Fruit fly (Drosophila melanogaster) Kc167 (cell line): ENCODE measurements around the gene CG34298.

ENCODE experiments used
- Myc ChIP-seq: fragments of >200 bp; optimal IDR thresholded peaks from 2 replicates; lab custom pipeline; 2017; ENCODE audit warnings: missing external identifiers
- Sin3A ChIP-seq: fragments of >200 bp; optimal IDR thresholded peaks from 2 replicates; lab custom pipeline; 2018; ENCODE audit warnings: missing external identifiers
- h ChIP-seq: fragments of >200 bp; optimal IDR thresholded peaks from 3 replicates; lab custom pipeline; 2018; ENCODE audit warnings: missing external identifiers
- insv ChIP-seq: fragments of >200 bp; optimal IDR thresholded peaks from 3 replicates; lab custom pipeline; 2018; ENCODE audit warnings: missing external identifiers
- psq ChIP-seq: fragments of >200 bp; optimal IDR thresholded peaks from 2 replicates; lab custom pipeline; 2017; ENCODE audit warnings: missing external identifiers
- ttk ChIP-seq: sonication (Bioruptor generic); optimal IDR thresholded peaks from 2 replicates; lab custom pipeline; 2017; ENCODE audit warnings: missing external identifiers

The CG34298 gene

dm6 chr3R:30021559-30022451 is 22.2 kb downstream of the CG34298 start, which contains the start of gene Mgat2:
Mgat2 (minus strand) TSS chr3R:30022221.
- TF ChIP-seq psq (lab: Kevin White, UChicago) (no peak), Myc (lab: Kevin White, UChicago) (no peak)

dm6 chr3R:30022452-30023028 is 22.9 kb downstream of the CG34298 start, which contains the start of the genes RpS28a and Axn:
RpS28a (minus strand) TSS chr3R:30022648.
Axn (plus strand) TSS chr3R:30022842.
- no peak for TF ChIP-seq psq (lab: Kevin White, UChicago)
- TF ChIP-seq h (lab: Kevin White, UChicago): no peak
- no peak for TF ChIP-seq Sin3A (lab: Kevin White, UChicago)

- no peak for TF ChIP-seq ttk (lab: Kevin White, UChicago)
- TF ChIP-seq h (lab: Kevin White, UChicago): no peak
- TF ChIP-seq Myc (lab: Kevin White, UChicago): no peak
- no peak for TF ChIP-seq psq (lab: Kevin White, UChicago)
- TF ChIP-seq insv: no peak
- TF ChIP-seq Sin3A (lab: Kevin White, UChicago): no peak
These were observed 23.9 kb downstream of the CG34298 start for dm6 chr3R:30023445-30023844.

dm6 chr3R:30030061-30030460 is 30.5 kb downstream of the CG34298 start:
- TF ChIP-seq h (lab: Kevin White, UChicago) (no peak), insv (no peak), Sin3A (lab: Kevin White, UChicago) (no peak), ttk (lab: Kevin White, UChicago) (no peak), Myc (lab: Kevin White, UChicago) (no peak), psq (lab: Kevin White, UChicago) (no peak)

- TF ChIP-seq Sin3A (lab: Kevin White, UChicago) (no peak), psq (lab: Kevin White, UChicago) (no peak), Myc (lab: Kevin White, UChicago) (no peak), h (lab: Kevin White, UChicago) (no peak), insv (no peak), ttk (lab: Kevin White, UChicago) (no peak)
These were observed 32.7 kb downstream of the CG34298 start for dm6 chr3R:30032281-30032680.

- no peak for TF ChIP-seq Myc (lab: Kevin White, UChicago)
- TF ChIP-seq psq (lab: Kevin White, UChicago): no peak
- TF ChIP-seq h (lab: Kevin White, UChicago): no peak
- no peak for TF ChIP-seq Sin3A (lab: Kevin White, UChicago)
- TF ChIP-seq ttk (lab: Kevin White, UChicago): no peak
- no peak for TF ChIP-seq insv
These were observed 37.0 kb downstream of the CG34298 start, which contains the start of gene ZIPIC for dm6 chr3R:30036609-30037008. ZIPIC (minus strand) TSS chr3R:30036870.

- TF ChIP-seq ttk (lab: Kevin White, UChicago) (no peak), insv (no peak), Sin3A (lab: Kevin White, UChicago) (no peak), psq (lab: Kevin White, UChicago) (no peak), h (lab: Kevin White, UChicago) (no peak), Myc (lab: Kevin White, UChicago) (no peak)
These were observed 38.0 kb downstream of the CG34298 start, which contains the start of gene ocn for dm6 chr3R:30037630-30038029. ocn (minus strand) TSS chr3R:30037730.

- TF ChIP-seq ttk (lab: Kevin White, UChicago) (no peak), h (lab: Kevin White, UChicago) (no peak), insv (no peak), Sin3A (lab: Kevin White, UChicago) (no peak), psq (lab: Kevin White, UChicago) (no peak), Myc (lab: Kevin White, UChicago) (no peak)
These were observed 39.0 kb downstream of the CG34298 start, which contains the start of gene janB for dm6 chr3R:30038628-30039027. janB (minus strand) TSS chr3R:30038728.

- TF ChIP-seq ttk (lab: Kevin White, UChicago): no peak
- no peak for TF ChIP-seq psq (lab: Kevin White, UChicago)
- TF ChIP-seq Myc (lab: Kevin White, UChicago): no peak
- TF ChIP-seq h (lab: Kevin White, UChicago): no peak
- no peak for TF ChIP-seq insv
- no peak for TF ChIP-seq Sin3A (lab: Kevin White, UChicago)
These were observed 39.9 kb downstream of the CG34298 start, which contains the start of the genes janA, Sry-alpha and Sry-beta for dm6 chr3R:30039494-30039893. janA (minus strand) TSS chr3R:30039533. Sry-alpha (plus strand) TSS chr3R:30039719. Sry-beta (plus strand) TSS chr3R:30039719.

dm6 chr3R:30040879-30041278 is 41.3 kb downstream of the CG34298 start:
- TF ChIP-seq h (lab: Kevin White, UChicago): no peak
- TF ChIP-seq Myc (lab: Kevin White, UChicago): no peak
- no peak for TF ChIP-seq insv
- TF ChIP-seq ttk (lab: Kevin White, UChicago): no peak
- no peak for TF ChIP-seq psq (lab: Kevin White, UChicago)

dm6 chr3R:30043139-30043744 is 43.6 kb downstream of the CG34298 start, which contains the start of gene Sry-delta:
Sry-delta (plus strand) TSS chr3R:30043341.
- no peak for TF ChIP-seq insv
- no peak for TF ChIP-seq h (lab: Kevin White, UChicago)
- TF ChIP-seq psq (lab: Kevin White, UChicago): no peak
- no peak for TF ChIP-seq Myc (lab: Kevin White, UChicago)
- TF ChIP-seq Sin3A (lab: Kevin White, UChicago): no peak
- no peak for TF ChIP-seq ttk (lab: Kevin White, UChicago)
